Worm (Caenorhabditis elegans) whole organism, L4/young adult: Measurements from ENCODE around the gene pigk-1.

Experiments used
- W03F9.2 ChIP-seq: fragments of 150-350 bp; optimal IDR thresholded peaks from 2 replicates; lab custom pipeline; 2014; ENCODE audit warnings: missing biosample characterization, missing genetic modification characterization
- him-1 ChIP-seq: sonication (generic microtip); optimal IDR thresholded peaks from 2 replicates; lab custom pipeline; 2016; ENCODE audit warnings: missing genotype, missing genetic modification reagents, missing genetic modification characterization, missing compliant biosample characterization

- TF ChIP-seq W03F9.2 = no peak
- no peak for TF ChIP-seq him-1 (tag; lab: Kevin White, UChicago)
Measured at ce11 chrIV:11146962-11147470, 37.2 kb upstream of the pigk-1 start, which contains the start of gene pigq-1.
